Fruit fly (Drosophila melanogaster): ENCODE data around the gene CG15531.

- TF ChIP-seq kay (GFP tag; ENCODE audit: borderline replicate concordance), result no peak
- no peak for TF ChIP-seq CG5204 (GFP tag; optimal IDR thresholded peaks at IDR 0.05)
- TF ChIP-seq ovo (GFP tag; optimal IDR thresholded peaks at IDR 0.05), result no peak
- no peak for TF ChIP-seq pad (GFP tag; optimal IDR thresholded peaks at IDR 0.05)
Observed at dm6 chr3R:30211856-30212255, 15.8 kb upstream of the CG15531 start, which contains the start of gene CecA2.

All from whole organism, adult.